Fruit fly (Drosophila melanogaster): ENCODE measurements around the gene CG8003.
A peak's percentile ranks its signal among the peaks of the same experiment; 100 is the strongest.

CG8003 gene

DNA sequence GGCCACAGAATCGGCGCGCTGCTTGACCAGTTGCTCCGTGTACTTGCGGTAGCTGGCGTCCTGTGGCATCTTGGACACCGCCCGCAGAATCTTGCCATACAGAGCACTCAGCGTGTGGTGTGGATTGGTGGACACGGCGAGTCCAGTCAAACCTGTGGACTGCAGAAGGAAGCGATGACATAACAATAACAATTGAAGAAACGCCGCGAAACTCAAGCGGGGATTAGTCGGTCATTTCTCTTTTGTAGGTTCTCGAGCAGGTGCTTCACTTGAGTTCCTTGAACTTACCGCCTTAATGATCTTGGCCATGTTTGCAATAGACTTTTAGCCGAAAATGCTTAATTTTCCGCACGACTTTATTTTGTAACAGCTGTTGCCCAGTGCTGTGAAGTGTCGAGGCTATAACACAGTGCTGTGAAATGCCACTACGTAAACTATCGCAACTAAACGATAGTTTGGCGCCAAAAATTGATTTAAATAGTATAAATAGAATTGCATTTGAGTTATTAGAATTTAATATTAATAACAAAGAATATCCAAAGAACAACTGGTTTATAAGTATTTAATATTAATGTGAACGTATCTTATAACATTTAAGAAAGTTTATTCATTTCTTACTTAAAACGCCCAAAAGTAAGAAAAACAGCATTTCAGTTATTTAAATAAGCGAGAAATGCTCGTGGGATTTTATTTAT is 32.6 kb downstream of the CG8003 start, which contains the start of gene ND-13B (continued):
- no peak for TF ChIP-seq CG17829 (tag; optimal IDR thresholded peaks at IDR 0.05)
- TF ChIP-seq CG5245 (GFP tag; optimal IDR thresholded peaks at IDR 0.05), result peak; percentile 41
- TF ChIP-seq dpn (GFP tag; optimal IDR thresholded peaks at IDR 0.05), result peak in 1 of 2 experiments; percentile 10
- 0 out of 3 replicates have a peak, but pooled peaks have one; percentile 22 for TF ChIP-seq vnd (GFP tag; IDR thresholded peaks at IDR 0.05; ENCODE audit: partially characterized antibody)
- peak; percentile 47 for TF ChIP-seq CG14710 (tag; optimal IDR thresholded peaks at IDR 0.05)
- TF ChIP-seq CG7963 (GFP tag; IDR thresholded peaks at IDR 0.05; ENCODE audit: partially characterized antibody), result peak; percentile 67; the same call in 2 of the 3 replicates
- TF ChIP-seq Camta (GFP tag; optimal IDR thresholded peaks at IDR 0.05), result no peak
- TF ChIP-seq sob (GFP tag; IDR thresholded peaks at IDR 0.05), result 0 out of 2 replicates have a peak, but pooled peaks have one; percentile 24
- TF ChIP-seq HLH4C (GFP tag; IDR thresholded peaks at IDR 0.05; ENCODE audit: partially characterized antibody), result peak; percentile 69
- TF ChIP-seq Pdp1 (GFP tag; optimal IDR thresholded peaks at IDR 0.05), result peak in 1 of 2 experiments; percentile 93
- peak; percentile 60 for TF ChIP-seq Rfx (GFP tag; IDR thresholded peaks at IDR 0.05)

DNA sequence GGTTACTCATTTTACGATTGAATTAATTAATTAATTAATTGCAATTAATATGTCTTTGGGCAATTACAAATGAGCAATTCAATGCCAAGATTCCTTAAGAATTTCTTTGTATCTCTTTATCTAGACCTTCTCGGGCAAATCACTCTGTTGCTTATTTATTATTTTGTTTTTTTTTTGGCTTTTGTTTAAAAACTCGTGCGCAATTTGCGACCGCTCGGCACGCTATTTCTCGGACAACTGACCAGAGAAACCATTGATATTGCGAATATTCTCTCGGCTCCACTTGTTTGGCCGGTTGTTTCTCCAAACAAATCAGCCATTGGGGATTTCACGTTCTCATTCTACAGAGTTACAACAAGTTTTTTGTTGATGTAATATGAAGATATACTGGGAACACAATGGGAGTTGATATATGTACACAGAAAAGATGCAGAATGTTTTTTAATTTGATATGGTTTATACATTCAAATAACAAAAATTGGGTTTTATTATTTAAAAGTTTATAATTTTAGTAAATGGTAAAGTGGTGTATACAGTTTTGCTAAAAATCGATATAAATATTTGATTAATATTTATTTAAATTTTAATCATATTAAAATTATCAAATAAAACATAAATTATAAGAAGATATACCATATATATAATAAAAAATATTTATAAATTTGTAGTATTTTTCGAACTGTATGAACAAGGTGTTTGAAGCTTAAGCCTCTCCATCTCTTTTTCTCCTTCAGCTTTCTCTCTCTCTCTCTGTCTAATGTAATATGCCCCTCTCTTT is 35.5 kb downstream of the CG8003 start, which contains the start of gene NijA:
Gene NijA (minus strand): TSS at position 243 of the 778 bp plus-strand sequence.
- TF ChIP-seq Adf1 (GFP tag; IDR thresholded peaks at IDR 0.05) (no peak), phol (tag; optimal IDR thresholded peaks at IDR 0.05) (peak; percentile 8), trem (tag; optimal IDR thresholded peaks at IDR 0.05) (peak; percentile 10), chm (GFP tag; IDR thresholded peaks at IDR 0.05) (no peak), CG10267 (tag; optimal IDR thresholded peaks at IDR 0.05) (no peak), CG18599 (GFP tag; optimal IDR thresholded peaks at IDR 0.05) (peak; percentile 21), CG14441 (GFP tag; IDR thresholded peaks at IDR 0.05) (no peak), CG17361 (GFP tag; IDR thresholded peaks at IDR 0.05) (peak; percentile 74; the same call in 2 of the 3 replicates), CG9932 (GFP tag; IDR thresholded peaks at IDR 0.05) (peak; percentile 39; the same call in 1 of the 2 replicates), CG2712 (tag; optimal IDR thresholded peaks at IDR 0.05) (peak; percentile 49), sug (tag; optimal IDR thresholded peaks at IDR 0.05) (no peak), unpg (GFP tag; optimal IDR thresholded peaks at IDR 0.05) (peak; percentile 49), CG9727 (GFP tag; optimal IDR thresholded peaks at IDR 0.05) (peak; percentile 27), CG12391 (tag; optimal IDR thresholded peaks at IDR 0.05) (peak; percentile 47), CG30403 (GFP tag; optimal IDR thresholded peaks at IDR 0.05) (peak; percentile 18), CG8944 (GFP tag; optimal IDR thresholded peaks at IDR 0.05) (no peak), CoRest (tag; optimal IDR thresholded peaks at IDR 0.05) (peak; percentile 59), Spps (tag; optimal IDR thresholded peaks at IDR 0.05) (no peak), CG33557 (GFP tag; optimal IDR thresholded peaks at IDR 0.05) (no peak), oc (tag; optimal IDR thresholded peaks at IDR 0.05) (no peak), row (GFP tag; IDR thresholded peaks at IDR 0.05) (peak; percentile 22; the same call in 1 of the 3 replicates), CG13424 (tag; optimal IDR thresholded peaks at IDR 0.05) (peak; percentile 25), gsb-n (tag; optimal IDR thresholded peaks at IDR 0.05) (peak; percentile 66), CG7839 (tag; optimal IDR thresholded peaks at IDR 0.05) (peak; percentile 63), Med (GFP tag) (peak; percentile 9), Ssrp (tag; optimal IDR thresholded peaks at IDR 0.05) (peak; percentile 12), nmo (GFP tag; optimal IDR thresholded peaks at IDR 0.05) (peak; percentile 54), Kr (GFP tag; optimal IDR thresholded peaks at IDR 0.05) (no peak), CG11695 (GFP tag; IDR thresholded peaks at IDR 0.05) (0 out of 3 replicates have a peak, but pooled peaks have one; percentile 17), grau (tag; optimal IDR thresholded peaks at IDR 0.05) (peak; percentile 63), dmrt11E (tag; optimal IDR thresholded peaks at IDR 0.05) (peak; percentile 21), Blimp-1 (GFP tag; optimal IDR thresholded peaks at IDR 0.05) (peak; percentile 52), CG15073 (GFP tag; optimal IDR thresholded peaks at IDR 0.05) (no peak), Trl (optimal IDR thresholded peaks at IDR 0.05) (peak in 1 of 2 experiments; percentile 15), Trl (GFP tag; optimal IDR thresholded peaks at IDR 0.05) (no peak)

All from whole organism, embryonic.